Worm (Caenorhabditis elegans): ENCODE measurements around the gene W06D11.2.

DNA sequence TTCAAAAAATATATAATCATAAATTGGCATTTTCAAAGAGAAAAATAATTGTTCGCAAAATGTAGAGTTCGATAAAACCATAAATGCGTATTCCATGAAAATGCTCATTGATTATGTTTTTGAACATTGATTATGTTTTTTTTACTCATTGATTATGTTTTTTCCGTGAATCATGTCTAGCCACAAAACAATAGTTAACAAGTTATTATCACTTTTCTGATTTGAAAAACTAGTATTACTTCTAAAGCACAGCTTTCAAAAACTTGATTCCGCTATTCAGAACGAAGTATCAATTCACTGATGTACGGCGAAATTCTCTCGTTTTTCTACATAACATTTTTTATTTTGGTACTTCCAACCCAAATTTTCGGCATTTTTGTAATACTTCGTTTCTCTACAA lies 39.3 kb upstream of the W06D11.2 start, which contains the start of gene srd-48:
- no peak for TF ChIP-seq snpc-4 (tag; optimal IDR thresholded peaks at IDR 0.05)
- TF ChIP-seq nhr-237 (tag; optimal IDR thresholded peaks at IDR 0.05) = no peak
- no peak for TF ChIP-seq ces-1 (GFP tag; optimal IDR thresholded peaks at IDR 0.05)
- no peak for TF ChIP-seq nhr-12 (tag; optimal IDR thresholded peaks at IDR 0.05)
- no peak for TF ChIP-seq elt-3 (tag; optimal IDR thresholded peaks at IDR 0.05)
